Worm (Caenorhabditis elegans) whole organism, L1 larva: ENCODE measurements around the gene pitp-1.

Experiments used
- C16A3.4 ChIP-seq: fragments of 150-350 bp; optimal IDR thresholded peaks from 2 replicates; lab custom pipeline; 2014; ENCODE audit warnings: missing biosample characterization, missing genetic modification characterization
- F16B12.6 ChIP-seq: fragments of 150-350 bp; optimal IDR thresholded peaks from 2 replicates; lab custom pipeline; 2014; ENCODE audit warnings: missing biosample characterization, missing genetic modification characterization
- Y116A8C.19 ChIP-seq: sonication (generic microtip); optimal IDR thresholded peaks from 2 replicates; lab custom pipeline; 2016; ENCODE audit warnings: missing compliant biosample characterization, missing genetic modification characterization, borderline replicate concordance
- aly-2 ChIP-seq: fragments of 150-350 bp; optimal IDR thresholded peaks from 2 replicates; lab custom pipeline; 2014; ENCODE audit warnings: missing biosample characterization, missing genetic modification characterization
- ama-1 ChIP-seq: fragments of 150-350 bp; optimal IDR thresholded peaks from 2 replicates; lab custom pipeline; 2014
- blmp-1 ChIP-seq: fragments of 150-350 bp; optimal IDR thresholded peaks from 2 replicates; lab custom pipeline; 2014; ENCODE audit warnings: missing biosample characterization, missing genetic modification characterization
- ceh-8 ChIP-seq: fragments of 200-800 bp; sonication (Bioruptor generic); optimal IDR thresholded peaks from 2 replicates; lab custom pipeline; 2018; ENCODE audit warnings: mild to moderate bottlenecking, missing genetic modification characterization, moderate library complexity, missing compliant biosample characterization
- ceh-82 ChIP-seq, 3 experiments: fragments of 150-350 bp in 1 of 3; sonication (generic microtip) in 2 of 3; optimal IDR thresholded peaks; 2 replicates each; lab custom pipeline; 2014 to 2017; ENCODE audit warnings: missing biosample characterization in 3 of 3, missing genetic modification characterization in 3 of 3
- ceh-88 ChIP-seq: fragments of 200-800 bp; sonication (Bioruptor generic); IDR thresholded peaks from 2 replicates; pipeline ENCODE4 v1.3.6; 2022; ENCODE audit warnings: missing genetic modification characterization, missing compliant biosample characterization
- dpl-1 ChIP-seq, 3 experiments: fragments of 150-350 bp in 2 of 3; sonication (generic microtip) in 1 of 3; optimal IDR thresholded peaks; 2 replicates each; lab custom pipeline; 2014 to 2017; ENCODE audit warnings: missing biosample characterization in 3 of 3, missing genetic modification characterization in 3 of 3, missing genetic modification reagents in 3 of 3
- dsc-1 ChIP-seq: sonication (generic microtip); optimal IDR thresholded peaks from 2 replicates; lab custom pipeline; 2016; ENCODE audit warnings: mild to moderate bottlenecking, missing genetic modification characterization, missing compliant biosample characterization
- elt-2 ChIP-seq: sonication (generic microtip); optimal IDR thresholded peaks from 2 replicates; lab custom pipeline; 2016; ENCODE audit warnings: missing genetic modification characterization, mild to moderate bottlenecking, inconsistent platforms, missing compliant biosample characterization, missing genetic modification reagents
- elt-3 ChIP-seq, 6 experiments: fragments of 150-350 bp in 1 of 6; sonication (generic microtip); optimal IDR thresholded peaks; 2 replicates each; lab custom pipeline; 2017 to 2018; ENCODE audit warnings: missing biosample characterization in 6 of 6, missing genetic modification characterization in 6 of 6, inconsistent platforms in 1 of 6
- ets-5 ChIP-seq: fragments of 200-800 bp; sonication (Bioruptor generic); IDR thresholded peaks from 2 replicates; pipeline ENCODE4 v1.3.6; 2022; ENCODE audit warnings: missing genetic modification characterization, missing compliant biosample characterization
- fkh-10 ChIP-seq: sonication (generic microtip); optimal IDR thresholded peaks from 2 replicates; lab custom pipeline; 2017; ENCODE audit warnings: missing biosample characterization, missing genetic modification reagents, missing genetic modification characterization
- fkh-8 ChIP-seq: sonication (generic microtip); optimal IDR thresholded peaks from 2 replicates; lab custom pipeline; 2016; ENCODE audit warnings: mild to moderate bottlenecking, missing genetic modification characterization, missing compliant biosample characterization
- fos-1 ChIP-seq: fragments of 150-350 bp; optimal IDR thresholded peaks from 2 replicates; lab custom pipeline; 2014; ENCODE audit warnings: missing biosample characterization, missing genetic modification characterization
- hlh-17 ChIP-seq: fragments of 200-800 bp; sonication (Bioruptor generic); optimal IDR thresholded peaks from 2 replicates; lab custom pipeline; 2018; ENCODE audit warnings: missing genetic modification characterization, mild to moderate bottlenecking, missing compliant biosample characterization, moderate library complexity, borderline replicate concordance
- irx-1 ChIP-seq: sonication (generic microtip); optimal IDR thresholded peaks from 2 replicates; lab custom pipeline; 2016; ENCODE audit warnings: missing genetic modification characterization, missing compliant biosample characterization
- jun-1 ChIP-seq: fragments of 150-350 bp; optimal IDR thresholded peaks from 2 replicates; lab custom pipeline; 2014; ENCODE audit warnings: missing biosample characterization, missing genetic modification reagents, missing genetic modification characterization
- lin-35 ChIP-seq, 2 experiments: fragments of 150-350 bp; optimal IDR thresholded peaks; 2 replicates each; lab custom pipeline; 2014; ENCODE audit warnings: missing biosample characterization in 2 of 2, missing genetic modification characterization in 2 of 2, missing genetic modification reagents in 2 of 2
- lir-3 ChIP-seq: sonication (generic microtip); optimal IDR thresholded peaks from 2 replicates; lab custom pipeline; 2016; ENCODE audit warnings: mild to moderate bottlenecking, missing genetic modification characterization, moderate library complexity, missing compliant biosample characterization; ENCODE audit not compliant: poor library complexity
- lsy-2 ChIP-seq, 2 experiments: fragments of 150-350 bp; optimal IDR thresholded peaks; 2 replicates each; lab custom pipeline; 2014; ENCODE audit warnings: missing biosample characterization in 2 of 2, missing genetic modification characterization in 2 of 2
- mep-1 ChIP-seq: fragments of 150-350 bp; optimal IDR thresholded peaks from 2 replicates; lab custom pipeline; 2014; ENCODE audit warnings: missing biosample characterization, missing genetic modification characterization
- nhr-11 ChIP-seq: fragments of 150-350 bp; optimal IDR thresholded peaks from 2 replicates; lab custom pipeline; 2014; ENCODE audit warnings: missing biosample characterization, missing genetic modification characterization
- nhr-19 ChIP-seq: fragments of 200-800 bp; sonication (Bioruptor generic); conservative IDR thresholded peaks from 2 replicates; pipeline ENCODE4 v1.3.6; 2022; ENCODE audit warnings: missing genetic modification characterization, missing compliant biosample characterization
- nhr-20 ChIP-seq: sonication (generic microtip); optimal IDR thresholded peaks from 2 replicates; lab custom pipeline; 2016; ENCODE audit warnings: mild to moderate bottlenecking, missing genetic modification characterization, missing compliant biosample characterization
- nhr-237 ChIP-seq: fragments of 150-350 bp; optimal IDR thresholded peaks from 2 replicates; lab custom pipeline; 2014; ENCODE audit warnings: missing biosample characterization, missing genetic modification characterization
- nhr-47 ChIP-seq: sonication (generic microtip); optimal IDR thresholded peaks from 2 replicates; lab custom pipeline; 2016; ENCODE audit warnings: mild to moderate bottlenecking, missing genetic modification characterization, moderate library complexity, missing compliant biosample characterization
- nhr-71 ChIP-seq: sonication (generic microtip); optimal IDR thresholded peaks from 2 replicates; lab custom pipeline; 2016; ENCODE audit warnings: mild to moderate bottlenecking, missing genetic modification characterization, moderate library complexity, missing compliant biosample characterization
- nhr-76 ChIP-seq: sonication (generic microtip); optimal IDR thresholded peaks from 2 replicates; lab custom pipeline; 2017; ENCODE audit warnings: missing biosample characterization, missing genetic modification characterization
- nhr-85 ChIP-seq: sonication (generic microtip); peaks from one replicate; lab custom pipeline; 2016; ENCODE audit warnings: missing genetic modification characterization, inconsistent platforms, missing compliant biosample characterization
- nhr-90 ChIP-seq: sonication (generic microtip); optimal IDR thresholded peaks from 2 replicates; lab custom pipeline; 2016; ENCODE audit warnings: mild to moderate bottlenecking, missing genetic modification characterization, missing compliant biosample characterization; ENCODE audit not compliant: poor library complexity
- pax-3 ChIP-seq: fragments of 200-800 bp; sonication (Bioruptor generic); optimal IDR thresholded peaks from 2 replicates; lab custom pipeline; 2018; ENCODE audit warnings: mild to moderate bottlenecking, missing genetic modification characterization, moderate library complexity, missing compliant biosample characterization
- pqm-1 ChIP-seq: sonication (generic microtip); optimal IDR thresholded peaks from 3 replicates; lab custom pipeline; 2017; ENCODE audit warnings: missing biosample characterization, missing genetic modification characterization
- snu-23 ChIP-seq: sonication (generic microtip); optimal IDR thresholded peaks from 2 replicates; lab custom pipeline; 2016; ENCODE audit warnings: missing genetic modification characterization, missing compliant biosample characterization
- sox-4 ChIP-seq: sonication (generic microtip); optimal IDR thresholded peaks from 2 replicates; lab custom pipeline; 2016; ENCODE audit warnings: missing genetic modification characterization, missing compliant biosample characterization
- swsn-7 ChIP-seq: sonication (generic microtip); optimal IDR thresholded peaks from 2 replicates; lab custom pipeline; 2016; ENCODE audit warnings: missing genetic modification characterization, missing compliant biosample characterization
- tbx-2 ChIP-seq: sonication (generic microtip); optimal IDR thresholded peaks from 2 replicates; lab custom pipeline; 2016; ENCODE audit warnings: missing genetic modification characterization, missing compliant biosample characterization
- unc-62 ChIP-seq: fragments of 150-350 bp; optimal IDR thresholded peaks from 2 replicates; lab custom pipeline; 2014; ENCODE audit warnings: missing biosample characterization, missing genetic modification reagents, missing genetic modification characterization
- unc-86 ChIP-seq: sonication (generic microtip); optimal IDR thresholded peaks from 2 replicates; lab custom pipeline; 2016; ENCODE audit warnings: missing genetic modification characterization, missing compliant biosample characterization
- unc-98 ChIP-seq: fragments of 200-800 bp; sonication (Bioruptor generic); IDR thresholded peaks from 2 replicates; pipeline ENCODE4 v1.3.6; 2022; ENCODE audit warnings: missing genetic modification characterization, missing compliant biosample characterization
- xbp-1 ChIP-seq: sonication (generic microtip); optimal IDR thresholded peaks from 2 replicates; lab custom pipeline; 2016; ENCODE audit warnings: missing genetic modification characterization, missing compliant biosample characterization
- zag-1 ChIP-seq: fragments of 150-350 bp; optimal IDR thresholded peaks from 2 replicates; lab custom pipeline; 2014; ENCODE audit warnings: missing biosample characterization, missing genetic modification characterization
- ztf-11 ChIP-seq, 2 experiments: sonication (generic microtip); optimal IDR thresholded peaks; 2 replicates each; lab custom pipeline; 2016 to 2017; ENCODE audit warnings: missing genetic modification characterization in 2 of 2, missing biosample characterization in 1 of 2, missing compliant biosample characterization in 1 of 2

Gene pitp-1

DNA sequence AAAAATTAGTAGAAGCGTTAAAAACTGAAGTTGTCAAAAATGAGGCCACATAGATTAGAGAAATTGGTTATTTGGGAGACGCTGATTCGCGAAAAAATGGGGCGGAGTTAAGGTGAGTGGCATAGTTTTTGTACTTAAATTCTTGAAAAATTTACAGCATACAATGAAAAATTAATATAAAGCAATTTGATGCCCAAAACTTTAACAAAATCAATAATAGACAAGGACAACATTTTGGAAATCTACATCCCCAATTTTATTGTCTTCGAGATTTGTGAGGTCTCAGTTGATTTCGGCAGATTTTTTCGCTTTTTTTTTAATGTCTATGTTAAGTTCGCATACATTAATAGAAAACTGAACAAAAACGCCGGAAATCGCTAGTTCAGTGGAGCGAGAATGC lies 53.3 kb downstream of the pitp-1 start (continued):
- TF ChIP-seq ets-5 (GFP tag; lab: Robert Waterston, UW) (no peak), irx-1 (peak; percentile 31), aly-2 (tag; lab: Kevin White, UChicago) (peak; percentile 1), fkh-10 (no peak), unc-86 (tag; lab: Kevin White, UChicago) (peak; percentile 54), nhr-237 (tag; lab: Kevin White, UChicago) (no peak), ama-1 (lab: Kevin White, UChicago) (no peak), tbx-2 (tag; lab: Kevin White, UChicago) (peak; percentile 73), ceh-82 (tag; optimal IDR thresholded peaks at IDR 0.05; lab: Kevin White, UChicago) (no peak), nhr-85 (peak; percentile 82), dsc-1 (tag; lab: Kevin White, UChicago) (peak; percentile 59), unc-62 (GFP tag; lab: Kevin White, UChicago) (no peak), nhr-71 (tag; lab: Kevin White, UChicago) (peak; percentile 69), ztf-11 (tag; optimal IDR thresholded peaks at IDR 0.05; lab: Kevin White, UChicago) (peak in 1 of 2 experiments; percentile 86), ceh-88 (GFP tag; lab: Robert Waterston, UW) (peak; percentile 65; the same call in 1 of the 2 replicates), nhr-20 (tag; lab: Kevin White, UChicago) (peak; percentile 59), snu-23 (GFP tag; lab: Kevin White, UChicago) (peak; percentile 48), nhr-47 (peak; percentile 77), hlh-17 (no peak), Y116A8C.19 (tag; lab: Kevin White, UChicago) (peak; percentile 77), nhr-19 (GFP tag; lab: Robert Waterston, UW) (peak; percentile 47), C16A3.4 (tag; lab: Kevin White, UChicago) (no peak), unc-98 (GFP tag; lab: Robert Waterston, UW) (peak; percentile 99), lir-3 (peak; percentile 82), ceh-8 (no peak), nhr-90 (tag; lab: Kevin White, UChicago) (peak; percentile 86)
- TF ChIP-seq, all 84 proteins: peak for 36

DNA sequence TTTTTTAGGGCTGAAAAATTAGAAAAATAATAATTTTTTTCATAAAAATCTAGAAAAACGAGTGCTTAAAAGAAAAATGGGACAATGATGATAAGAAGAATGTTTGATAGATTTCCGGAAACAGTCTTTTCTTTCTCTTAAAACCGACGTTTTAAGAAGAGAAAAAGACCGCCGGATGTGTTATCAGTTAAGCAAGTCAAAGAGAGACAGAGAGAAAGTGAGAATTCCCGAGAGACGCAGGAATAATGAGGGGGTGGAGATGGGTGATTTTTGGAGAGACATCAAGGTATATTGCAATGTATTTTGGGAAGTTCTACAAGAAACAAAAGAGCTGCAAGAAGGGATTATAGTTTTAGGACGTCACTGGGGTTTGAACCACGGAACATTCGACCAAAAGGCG lies 54.1 kb downstream of the pitp-1 start, which contains the start of gene C34C12.9:
Gene C34C12.9, minus strand, starts transcription at position 16 of the 400 bp plus-strand sequence.
- TF ChIP-seq pqm-1 (peak; percentile 5), elt-2 (tag; lab: Kevin White, UChicago) (peak; percentile 30), ama-1 (lab: Kevin White, UChicago) (no peak), blmp-1 (tag; lab: Kevin White, UChicago) (peak; percentile 33)
- TF ChIP-seq, all 84 proteins: peak for 3

DNA sequence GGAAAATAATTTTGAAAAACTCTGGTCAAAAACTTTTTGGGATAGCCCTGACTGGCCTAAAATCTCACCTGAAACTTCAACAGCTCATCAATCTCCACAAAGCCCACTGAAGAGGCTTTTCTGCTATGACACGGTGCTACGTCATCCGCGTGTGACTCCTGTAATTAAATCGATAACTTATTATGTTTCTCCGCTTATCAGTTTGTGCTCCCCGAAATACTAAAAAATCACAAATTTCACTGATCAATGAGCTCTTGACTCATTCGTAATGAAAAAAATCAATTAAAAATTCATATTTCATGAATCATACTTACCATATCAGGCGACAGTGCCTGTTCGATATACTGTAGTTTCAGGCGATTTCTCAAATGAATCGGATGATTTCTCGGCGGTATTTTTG lies 54.6 kb downstream of the pitp-1 start:
- TF ChIP-seq lin-35 (GFP tag; optimal IDR thresholded peaks at IDR 0.05; lab: Kevin White, UChicago) (peak in 1 of 2 experiments; percentile 4), nhr-85 (no peak), elt-2 (tag; lab: Kevin White, UChicago) (peak; percentile 18), zag-1 (tag; lab: Kevin White, UChicago) (no peak)

DNA sequence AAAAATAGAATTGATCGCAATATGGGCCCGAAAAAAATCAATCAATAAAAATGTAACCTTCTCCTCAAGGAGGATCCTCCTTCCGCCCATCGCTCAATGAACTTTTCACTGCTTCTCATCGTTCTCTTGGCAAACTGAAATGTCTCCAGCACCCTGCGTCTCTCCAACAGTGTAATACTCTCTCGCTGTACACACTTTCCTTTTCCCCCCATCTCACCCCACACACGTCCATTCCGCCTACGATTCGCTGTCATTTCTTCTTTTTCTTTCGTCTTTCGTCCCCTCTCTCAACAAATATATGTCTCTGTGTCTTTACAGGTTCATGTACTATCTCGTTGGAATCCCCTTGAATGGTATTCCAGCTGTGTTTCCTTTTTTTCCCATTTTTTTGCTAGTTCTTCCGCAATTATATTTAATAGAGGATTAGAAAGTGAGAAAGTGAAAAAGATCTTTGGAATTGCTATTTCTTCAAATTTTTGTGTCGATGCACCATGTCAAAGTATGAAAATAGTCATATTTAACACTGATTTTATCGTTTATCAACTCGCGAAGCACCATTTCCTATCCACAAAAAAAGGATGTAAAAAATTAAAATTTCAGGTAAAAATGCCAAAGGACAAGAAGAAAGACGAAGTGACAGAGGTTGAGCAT lies 58.1 kb downstream of the pitp-1 start, which contains the start of gene rsu-1:
Gene rsu-1, plus strand, starts transcription at position 601 of the 651 bp plus-strand sequence.
- TF ChIP-seq lsy-2 (tag; optimal IDR thresholded peaks at IDR 0.05; lab: Kevin White, UChicago) (peak; percentile 66 to 75), nhr-19 (GFP tag; lab: Robert Waterston, UW) (peak; percentile 61), ztf-11 (tag; optimal IDR thresholded peaks at IDR 0.05; lab: Kevin White, UChicago) (peak in 1 of 2 experiments; percentile 49), elt-3 (tag; optimal IDR thresholded peaks at IDR 0.05; lab: Kevin White, UChicago) (peak in 1 of 6 experiments; percentile 15), nhr-90 (tag; lab: Kevin White, UChicago) (peak; percentile 47), swsn-7 (peak; percentile 64), xbp-1 (tag; lab: Kevin White, UChicago) (peak; percentile 69), ceh-82 (tag; optimal IDR thresholded peaks at IDR 0.05; lab: Kevin White, UChicago) (peak; percentile 6 to 39 (median 34)), jun-1 (tag; lab: Kevin White, UChicago) (peak; percentile 53), irx-1 (no peak), pax-3 (tag; lab: Kevin White, UChicago) (no peak), nhr-237 (tag; lab: Kevin White, UChicago) (no peak), sox-4 (no peak), F16B12.6 (tag; lab: Kevin White, UChicago) (peak; percentile 2), dpl-1 (GFP tag; optimal IDR thresholded peaks at IDR 0.05; lab: Kevin White, UChicago) (peak in 2 of 3 experiments; percentile 36 to 42), nhr-11 (tag; lab: Kevin White, UChicago) (peak; percentile 9), fkh-8 (tag; lab: Kevin White, UChicago) (no peak), elt-2 (tag; lab: Kevin White, UChicago) (no peak), nhr-47 (peak; percentile 57), mep-1 (tag; lab: Kevin White, UChicago) (peak; percentile 71), dsc-1 (tag; lab: Kevin White, UChicago) (peak; percentile 47), nhr-76 (no peak), fos-1 (tag; lab: Kevin White, UChicago) (peak; percentile 11), nhr-71 (tag; lab: Kevin White, UChicago) (peak; percentile 74)
